Worm (Caenorhabditis elegans) whole organism, late embryonic: ENCODE results near the gene F11E6.11.

Experiments used
- ama-1 ChIP-seq: fragments of 150-350 bp; optimal IDR thresholded peaks from 2 replicates; lab custom pipeline; 2014
- ceh-9 ChIP-seq: sonication (generic microtip); optimal IDR thresholded peaks from 2 replicates; lab custom pipeline; 2016; ENCODE audit warnings: mild to moderate bottlenecking, missing genetic modification characterization, inconsistent platforms, missing compliant biosample characterization
- nhr-11 ChIP-seq: fragments of 150-350 bp; optimal IDR thresholded peaks from 2 replicates; lab custom pipeline; 2014; ENCODE audit warnings: missing biosample characterization, missing genetic modification characterization
- pag-3 ChIP-seq: sonication (generic microtip); optimal IDR thresholded peaks from 2 replicates; lab custom pipeline; 2016; ENCODE audit warnings: missing compliant biosample characterization, missing genetic modification characterization, borderline replicate concordance
- tbx-2 ChIP-seq: sonication (generic microtip); optimal IDR thresholded peaks from 2 replicates; lab custom pipeline; 2016; ENCODE audit warnings: missing genetic modification characterization, missing compliant biosample characterization
- unc-55 ChIP-seq: sonication (generic microtip); optimal IDR thresholded peaks from 2 replicates; lab custom pipeline; 2017; ENCODE audit warnings: missing biosample characterization, missing genetic modification reagents, missing genetic modification characterization

DNA sequence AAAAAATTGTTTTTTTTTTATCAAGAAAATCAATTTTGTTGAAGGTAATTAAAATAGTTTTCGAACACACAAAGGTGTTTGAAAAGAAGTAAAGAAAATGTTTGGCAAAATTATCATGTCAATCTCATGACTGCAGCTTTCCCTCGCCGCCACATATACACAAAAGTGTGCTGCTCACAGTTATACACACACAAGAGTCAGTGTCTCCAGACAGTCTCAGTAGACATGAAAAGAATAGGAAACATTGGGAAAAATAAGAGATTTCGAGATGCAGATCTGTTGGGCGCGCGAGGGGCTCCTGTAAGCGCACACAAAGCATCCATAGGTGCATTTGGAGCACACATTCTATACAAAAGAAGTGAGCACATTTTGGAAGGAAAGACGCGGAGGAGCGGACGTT is 5.7 kb downstream of the F11E6.11 start:
- TF ChIP-seq nhr-11 (tag; lab: Kevin White, UChicago) (no peak), tbx-2 (no peak), ceh-9 (no peak), pag-3 (tag; lab: Kevin White, UChicago) (no peak), ama-1 (lab: Kevin White, UChicago) (no peak), unc-55 (GFP tag; lab: Kevin White, UChicago) (no peak)
